Worm (Caenorhabditis elegans): ENCODE data around the gene hot-2.

DNA sequence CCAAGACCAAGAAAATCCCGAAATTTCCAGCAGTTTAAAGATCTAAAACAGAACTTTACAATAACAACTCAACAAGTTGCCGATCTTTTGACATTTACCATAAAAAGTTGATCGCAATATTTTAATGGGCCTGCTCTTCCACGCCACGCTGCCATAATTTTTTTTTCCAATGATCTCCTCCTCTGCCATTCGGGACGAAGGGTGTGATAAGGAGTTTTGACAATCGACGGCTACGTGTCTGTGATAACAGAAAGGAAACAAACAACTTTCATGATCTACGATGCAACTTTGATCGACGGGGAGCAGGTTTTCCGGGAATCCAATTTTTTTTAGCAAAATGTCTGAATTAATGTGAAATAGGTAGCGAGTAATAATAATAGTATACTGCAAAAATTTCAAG is 32.4 kb downstream of the hot-2 start:
- TF ChIP-seq aptf-2 (GFP tag; conservative IDR thresholded peaks at IDR 0.05) (no peak), attf-5 (GFP tag; optimal IDR thresholded peaks at IDR 0.05) (no peak), snpc-3.4 (tag; optimal IDR thresholded peaks at IDR 0.05) (no peak), hmg-20 (GFP tag; IDR thresholded peaks at IDR 0.05) (no peak), unc-62 (GFP tag; optimal IDR thresholded peaks at IDR 0.05) (no peak), F33H1.4 (GFP tag; IDR thresholded peaks at IDR 0.05) (no peak), B0019.2 (GFP tag; conservative IDR thresholded peaks at IDR 0.05) (no peak), sea-2 (GFP tag; IDR thresholded peaks at IDR 0.05) (no peak), mel-28 (tag; optimal IDR thresholded peaks at IDR 0.05; ENCODE audit: borderline replicate concordance) (no peak), athp-1 (tag; optimal IDR thresholded peaks at IDR 0.05) (no peak), F49E8.2 (tag; optimal IDR thresholded peaks at IDR 0.05; ENCODE audit: insufficient read depth) (no peak), ztf-25 (GFP tag; IDR thresholded peaks at IDR 0.05) (no peak)
